Worm (Caenorhabditis elegans): ENCODE measurements around the gene egg-2.

- TF ChIP-seq ztf-29 (GFP tag; IDR thresholded peaks at IDR 0.05) (no peak), T22C8.4 (GFP tag; IDR thresholded peaks at IDR 0.05) (no peak), tab-1 (GFP tag; IDR thresholded peaks at IDR 0.05) (no peak), cog-1 (tag; optimal IDR thresholded peaks at IDR 0.05) (no peak)
Measured at ce11 chrIII:7045643-7046042, 14.7 kb downstream of the egg-2 start, which contains the start of gene R01H2.7.

All from whole organism, midembryonic.